Worm (Caenorhabditis elegans) whole organism, L2 larva: ENCODE measurements around the gene ptr-4.

ENCODE experiments used
- C34F6.9 ChIP-seq: fragments of 150-350 bp; optimal IDR thresholded peaks from 2 replicates; lab custom pipeline; 2014; ENCODE audit warnings: missing biosample characterization, missing genetic modification characterization
- F13H6.1 ChIP-seq: sonication (generic microtip); optimal IDR thresholded peaks from 2 replicates; lab custom pipeline; 2016; ENCODE audit warnings: missing genetic modification characterization, missing compliant biosample characterization
- R02D3.7 ChIP-seq: fragments of 150-350 bp; optimal IDR thresholded peaks from 2 replicates; lab custom pipeline; 2014; ENCODE audit warnings: missing biosample characterization, missing genetic modification characterization
- ZK546.5 ChIP-seq: sonication (generic microtip); optimal IDR thresholded peaks from 2 replicates; lab custom pipeline; 2017; ENCODE audit warnings: missing biosample characterization, missing genetic modification characterization
- aly-2 ChIP-seq: fragments of 150-350 bp; optimal IDR thresholded peaks from 2 replicates; lab custom pipeline; 2014; ENCODE audit warnings: missing biosample characterization, missing genetic modification characterization
- blmp-1 ChIP-seq: sonication (generic microtip); optimal IDR thresholded peaks from 2 replicates; lab custom pipeline; 2017; ENCODE audit warnings: missing genetic modification characterization, mild to moderate bottlenecking, missing compliant biosample characterization, antibody characterized with exemption, moderate library complexity; ENCODE audit not compliant: insufficient read depth
- crh-2 ChIP-seq: sonication (generic microtip); optimal IDR thresholded peaks from 2 replicates; lab custom pipeline; 2017; ENCODE audit warnings: missing biosample characterization, missing genetic modification characterization
- dmd-4 ChIP-seq: sonication (generic microtip); optimal IDR thresholded peaks from 2 replicates; lab custom pipeline; 2017; ENCODE audit warnings: missing biosample characterization, missing genetic modification characterization
- egl-27 ChIP-seq: sonication (generic microtip); optimal IDR thresholded peaks from 3 replicates; lab custom pipeline; 2017; ENCODE audit warnings: missing biosample characterization, missing genetic modification reagents, missing genetic modification characterization
- elt-1 ChIP-seq: fragments of 150-350 bp; optimal IDR thresholded peaks from 2 replicates; lab custom pipeline; 2014; ENCODE audit warnings: missing biosample characterization, missing genetic modification characterization
- fos-1 ChIP-seq: fragments of 150-350 bp; optimal IDR thresholded peaks from 2 replicates; lab custom pipeline; 2014; ENCODE audit warnings: missing biosample characterization, missing genetic modification characterization
- gmeb-1 ChIP-seq: fragments of 150-350 bp; optimal IDR thresholded peaks from 2 replicates; lab custom pipeline; 2014; ENCODE audit warnings: missing biosample characterization, missing genetic modification characterization
- lin-11 ChIP-seq: fragments of 150-350 bp; sonication (generic microtip); optimal IDR thresholded peaks from 2 replicates; lab custom pipeline; 2014; ENCODE audit warnings: missing biosample characterization, missing genetic modification characterization, inconsistent platforms, mixed read lengths
- lsy-2 ChIP-seq, 2 experiments: fragments of 150-350 bp in 1 of 2; sonication (generic microtip) in 1 of 2; optimal IDR thresholded peaks; 2 replicates each; lab custom pipeline; 2014 to 2017; ENCODE audit warnings: missing biosample characterization in 2 of 2, missing genetic modification characterization in 2 of 2
- mab-5 ChIP-seq: fragments of 150-350 bp; optimal IDR thresholded peaks from 2 replicates; lab custom pipeline; 2014; ENCODE audit warnings: missing biosample characterization, missing genetic modification characterization
- nhr-10 ChIP-seq: sonication (generic microtip); optimal IDR thresholded peaks from 2 replicates; lab custom pipeline; 2017; ENCODE audit warnings: missing biosample characterization, missing genetic modification characterization
- nhr-11 ChIP-seq: fragments of 150-350 bp; optimal IDR thresholded peaks from 2 replicates; lab custom pipeline; 2014; ENCODE audit warnings: missing biosample characterization, missing genetic modification characterization
- nhr-12 ChIP-seq: fragments of 150-350 bp; optimal IDR thresholded peaks from 2 replicates; lab custom pipeline; 2014; ENCODE audit warnings: missing biosample characterization, missing genetic modification characterization
- nhr-129 ChIP-seq: fragments of 150-350 bp; optimal IDR thresholded peaks from 2 replicates; lab custom pipeline; 2014; ENCODE audit warnings: missing biosample characterization, missing genetic modification characterization
- nhr-21 ChIP-seq: fragments of 150-350 bp; optimal IDR thresholded peaks from 2 replicates; lab custom pipeline; 2014; ENCODE audit warnings: missing biosample characterization, missing genetic modification characterization
- nhr-23 ChIP-seq: fragments of 150-350 bp; optimal IDR thresholded peaks from 2 replicates; lab custom pipeline; 2014; ENCODE audit warnings: missing biosample characterization, missing genetic modification reagents, missing genetic modification characterization
- nhr-237 ChIP-seq: fragments of 150-350 bp; optimal IDR thresholded peaks from 2 replicates; lab custom pipeline; 2014; ENCODE audit warnings: missing biosample characterization, missing genetic modification characterization
- nhr-25 ChIP-seq: fragments of 150-350 bp; sonication (generic microtip); optimal IDR thresholded peaks from 3 replicates; lab custom pipeline; 2014; ENCODE audit warnings: missing biosample characterization, missing genetic modification characterization
- nhr-6 ChIP-seq: fragments of 150-350 bp; optimal IDR thresholded peaks from 2 replicates; lab custom pipeline; 2014; ENCODE audit warnings: missing biosample characterization, missing genetic modification characterization
- peb-1 ChIP-seq: fragments of 150-350 bp; optimal IDR thresholded peaks from 2 replicates; lab custom pipeline; 2014; ENCODE audit warnings: missing biosample characterization, missing genetic modification characterization
- sma-9 ChIP-seq, 2 experiments: fragments of 150-350 bp in 1 of 2; sonication (generic microtip) in 1 of 2; optimal IDR thresholded peaks; 2 replicates each; lab custom pipeline; 2014 to 2016; ENCODE audit warnings: missing genetic modification characterization in 2 of 2, mild to moderate bottlenecking in 1 of 2, missing biosample characterization in 1 of 2, missing compliant biosample characterization in 1 of 2, missing genetic modification reagents in 1 of 2, moderate library complexity in 1 of 2
- snpc-4 ChIP-seq: fragments of 150-350 bp; optimal IDR thresholded peaks from 2 replicates; lab custom pipeline; 2014; ENCODE audit warnings: missing biosample characterization, missing genetic modification characterization
- unc-55 ChIP-seq: fragments of 150-350 bp; sonication (generic microtip); optimal IDR thresholded peaks from 3 replicates; lab custom pipeline; 2014; ENCODE audit warnings: missing biosample characterization, missing genetic modification reagents, missing genetic modification characterization

The ptr-4 gene

DNA sequence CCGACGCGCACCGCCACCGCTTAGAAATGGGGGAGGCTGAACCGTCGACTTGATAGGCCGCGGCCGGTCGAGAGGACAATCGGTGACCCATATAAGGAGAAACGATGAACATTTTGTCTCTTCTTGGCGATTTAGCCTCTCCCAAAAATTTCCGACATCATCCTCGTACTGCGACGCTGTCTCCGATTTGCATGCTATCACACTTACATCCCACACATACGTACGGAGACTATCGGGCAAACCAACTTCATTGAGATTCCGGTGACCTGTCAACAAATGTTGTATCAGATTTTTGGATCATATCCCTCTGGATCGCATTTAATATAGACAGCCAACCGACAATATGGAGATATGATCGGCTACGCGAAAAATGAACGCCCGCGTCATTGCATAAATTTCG, 832 bp upstream of the ptr-4 start:
- TF ChIP-seq sma-9 (GFP tag; optimal IDR thresholded peaks at IDR 0.05; lab: Kevin White, UChicago) (no peak), sma-9 (tag; optimal IDR thresholded peaks at IDR 0.05; lab: Kevin White, UChicago) (no peak), nhr-21 (tag; lab: Kevin White, UChicago) (peak; percentile 38), nhr-12 (tag; lab: Kevin White, UChicago) (no peak), snpc-4 (tag; lab: Kevin White, UChicago) (no peak), elt-1 (tag; lab: Kevin White, UChicago) (no peak)

DNA sequence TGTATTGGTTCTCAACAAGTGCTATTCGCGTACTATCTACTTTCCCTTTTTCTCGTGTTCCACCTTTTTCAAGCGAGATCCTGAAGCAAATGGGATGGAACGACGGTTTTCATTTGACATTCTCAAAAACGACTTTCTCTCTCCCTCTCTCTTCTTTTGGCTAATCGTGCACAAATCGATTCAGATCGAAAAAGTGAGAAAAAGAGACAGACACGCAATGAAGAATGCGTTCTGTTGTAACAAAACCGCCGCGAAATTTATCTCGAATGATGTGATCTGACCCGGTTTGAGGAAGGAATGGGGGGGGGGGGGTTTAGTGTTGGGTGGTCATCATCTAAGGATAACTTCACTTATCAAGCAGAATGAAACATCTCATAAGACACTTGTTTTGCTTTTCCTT, 1.4 kb downstream of the ptr-4 start:
- TF ChIP-seq nhr-11 (tag; lab: Kevin White, UChicago) (no peak), nhr-237 (no peak), nhr-21 (tag; lab: Kevin White, UChicago) (peak; percentile 21), dmd-4 (tag; lab: Kevin White, UChicago) (no peak), elt-1 (tag; lab: Kevin White, UChicago) (no peak), fos-1 (tag; lab: Kevin White, UChicago) (peak; percentile 12), nhr-23 (tag; lab: Kevin White, UChicago) (no peak), blmp-1 (peak; percentile 27)

DNA sequence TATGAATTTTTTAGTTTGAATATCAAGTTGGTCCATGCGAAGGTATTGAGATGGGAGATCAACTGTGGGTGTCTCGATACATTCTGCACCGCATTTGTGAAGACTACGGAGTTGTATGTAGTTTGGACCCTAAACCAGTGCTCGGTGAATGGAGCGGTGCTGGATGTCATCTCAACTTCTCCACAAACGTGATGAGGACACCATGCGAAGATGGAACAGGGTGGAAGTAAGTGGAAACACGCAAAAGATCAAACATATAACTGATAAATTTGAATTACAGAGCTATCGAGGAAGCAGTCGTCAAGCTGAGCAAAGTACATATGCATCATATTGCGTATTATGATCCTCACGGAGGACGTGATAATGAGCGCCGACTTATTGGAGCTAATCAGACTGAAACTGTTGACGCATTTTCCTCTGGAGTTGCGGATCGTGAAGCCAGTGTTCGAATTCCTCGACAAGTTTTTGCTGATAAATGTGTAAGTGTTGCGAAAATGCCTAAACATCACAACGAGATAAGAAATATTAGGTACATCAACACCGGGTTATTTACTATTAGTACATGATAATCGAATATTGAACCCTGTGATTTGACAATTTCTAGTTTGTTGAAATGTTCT, 6.5 kb downstream of the ptr-4 start:
- TF ChIP-seq R02D3.7 (no peak), nhr-129 (peak; percentile 75), lin-11 (tag; lab: Kevin White, UChicago) (no peak), sma-9 (GFP tag; optimal IDR thresholded peaks at IDR 0.05; lab: Kevin White, UChicago) (peak; percentile 77), sma-9 (tag; optimal IDR thresholded peaks at IDR 0.05; lab: Kevin White, UChicago) (no peak), fos-1 (tag; lab: Kevin White, UChicago) (peak; percentile 80), nhr-25 (tag; lab: Kevin White, UChicago) (no peak), nhr-6 (no peak), nhr-10 (tag; lab: Kevin White, UChicago) (no peak), F13H6.1 (tag; lab: Kevin White, UChicago) (peak; percentile 48), crh-2 (tag; lab: Kevin White, UChicago) (peak; percentile 46), ZK546.5 (no peak)
- TF ChIP-seq, all 48 proteins: peak for 5

DNA sequence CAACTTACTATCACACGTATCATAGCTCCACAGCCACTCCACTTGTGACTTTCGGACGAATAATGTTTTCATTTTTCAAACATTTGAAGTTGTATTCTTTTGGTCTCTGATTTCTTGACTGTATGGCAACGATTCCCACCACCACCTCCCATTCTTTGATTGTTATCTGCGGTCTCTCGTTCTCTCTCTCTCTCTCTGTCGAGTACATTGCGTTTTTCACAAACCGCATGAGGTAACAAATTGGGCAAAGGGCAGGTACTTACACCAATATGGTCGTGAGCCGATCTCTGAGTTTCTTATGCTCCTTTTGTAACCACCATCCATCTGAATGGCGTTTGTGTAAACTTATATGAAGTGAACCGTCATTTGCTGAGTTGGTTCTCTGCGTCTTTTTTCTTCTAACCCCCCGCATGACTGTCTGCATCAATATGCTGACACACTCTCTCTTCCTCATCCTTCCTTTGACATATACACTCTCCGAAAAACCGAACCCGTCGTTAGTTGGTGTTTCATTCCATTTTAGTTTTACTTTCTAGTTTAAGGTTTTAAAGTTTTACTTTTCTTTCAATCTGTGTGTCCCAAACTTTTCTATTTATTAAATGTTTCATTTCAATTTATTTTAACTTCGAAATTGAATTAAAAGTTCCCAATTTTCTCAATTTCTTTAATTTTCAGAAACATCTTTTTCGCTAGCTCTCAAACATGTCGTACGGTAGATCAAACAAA, 8.0 kb downstream of the ptr-4 start, which contains the start of gene gln-1:
TSS of gene gln-1 (plus strand) at position 676 of the 726 bp plus-strand sequence.
- TF ChIP-seq nhr-25 (tag; lab: Kevin White, UChicago) = peak; percentile 12
- peak; percentile 19 for TF ChIP-seq C34F6.9 (tag; lab: Kevin White, UChicago)
- peak; percentile 50 for TF ChIP-seq crh-2 (tag; lab: Kevin White, UChicago)
- TF ChIP-seq nhr-6 = no peak
- TF ChIP-seq nhr-129 = peak; percentile 54
- TF ChIP-seq sma-9 (GFP tag; optimal IDR thresholded peaks at IDR 0.05; lab: Kevin White, UChicago) = peak; percentile 60
- TF ChIP-seq sma-9 (tag; optimal IDR thresholded peaks at IDR 0.05; lab: Kevin White, UChicago) = no peak
- no peak for TF ChIP-seq aly-2
- TF ChIP-seq egl-27 (tag; lab: Kevin White, UChicago) = no peak
- TF ChIP-seq mab-5 (tag; lab: Kevin White, UChicago) = no peak
- no peak for TF ChIP-seq R02D3.7
- no peak for TF ChIP-seq unc-55 (GFP tag; lab: Kevin White, UChicago)
- TF ChIP-seq F13H6.1 (tag; lab: Kevin White, UChicago) = peak; percentile 32
- TF ChIP-seq fos-1 (tag; lab: Kevin White, UChicago) = peak; percentile 86

DNA sequence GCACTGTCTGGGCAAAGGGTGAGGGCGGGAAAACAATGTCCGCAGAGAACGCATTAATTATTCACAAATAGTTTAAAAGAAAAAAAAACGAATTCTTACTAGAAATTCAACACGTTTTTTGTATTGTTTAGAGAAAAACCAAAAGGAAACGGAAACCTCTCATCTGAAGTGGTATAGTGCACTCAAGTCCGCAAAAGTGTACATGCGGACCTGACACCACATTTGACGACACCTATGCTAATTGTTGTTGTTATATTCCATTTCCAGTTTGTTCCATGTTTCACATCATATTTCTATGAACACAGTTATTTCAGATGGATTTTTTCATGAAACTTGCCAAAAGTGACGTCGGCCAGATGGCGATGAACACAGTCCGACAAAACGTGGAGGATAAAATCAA, 13.0 kb downstream of the ptr-4 start, which contains the start of gene C45B2.6:
TSS of gene C45B2.6 (plus strand) at position 136 of the 400 bp plus-strand sequence.
- TF ChIP-seq egl-27 (tag; lab: Kevin White, UChicago) (no peak), nhr-129 (peak; percentile 29), sma-9 (GFP tag; optimal IDR thresholded peaks at IDR 0.05; lab: Kevin White, UChicago) (peak; percentile 34), sma-9 (tag; optimal IDR thresholded peaks at IDR 0.05; lab: Kevin White, UChicago) (no peak), unc-55 (GFP tag; lab: Kevin White, UChicago) (peak; percentile 21), gmeb-1 (tag; lab: Kevin White, UChicago) (peak; percentile 31), peb-1 (tag; lab: Kevin White, UChicago) (no peak), lsy-2 (tag; optimal IDR thresholded peaks at IDR 0.05; lab: Kevin White, UChicago) (peak in 1 of 2 experiments; percentile 19)
- TF ChIP-seq, all 48 proteins: peak for 5
